Worm (Caenorhabditis elegans) whole organism, L1 larva: ENCODE data around the gene bas-1.

ENCODE experiments used
- C04F5.9 ChIP-seq: sonication (generic microtip); optimal IDR thresholded peaks from 2 replicates; lab custom pipeline; 2016; ENCODE audit warnings: missing genetic modification characterization, missing compliant biosample characterization
- C16A3.4 ChIP-seq: fragments of 150-350 bp; optimal IDR thresholded peaks from 2 replicates; lab custom pipeline; 2014; ENCODE audit warnings: missing biosample characterization, missing genetic modification characterization
- F16B12.6 ChIP-seq: fragments of 150-350 bp; optimal IDR thresholded peaks from 2 replicates; lab custom pipeline; 2014; ENCODE audit warnings: missing biosample characterization, missing genetic modification characterization
- Y116A8C.19 ChIP-seq: sonication (generic microtip); optimal IDR thresholded peaks from 2 replicates; lab custom pipeline; 2016; ENCODE audit warnings: missing compliant biosample characterization, missing genetic modification characterization, borderline replicate concordance
- aly-2 ChIP-seq: fragments of 150-350 bp; optimal IDR thresholded peaks from 2 replicates; lab custom pipeline; 2014; ENCODE audit warnings: missing biosample characterization, missing genetic modification characterization
- blmp-1 ChIP-seq: fragments of 150-350 bp; optimal IDR thresholded peaks from 2 replicates; lab custom pipeline; 2014; ENCODE audit warnings: missing biosample characterization, missing genetic modification characterization
- ceh-8 ChIP-seq: fragments of 200-800 bp; sonication (Bioruptor generic); optimal IDR thresholded peaks from 2 replicates; lab custom pipeline; 2018; ENCODE audit warnings: mild to moderate bottlenecking, missing genetic modification characterization, moderate library complexity, missing compliant biosample characterization
- ceh-88 ChIP-seq: fragments of 200-800 bp; sonication (Bioruptor generic); IDR thresholded peaks from 2 replicates; pipeline ENCODE4 v1.3.6; 2022; ENCODE audit warnings: missing genetic modification characterization, missing compliant biosample characterization
- ceh-90 ChIP-seq: sonication (generic microtip); optimal IDR thresholded peaks from 2 replicates; lab custom pipeline; 2016; ENCODE audit warnings: missing genetic modification characterization, missing compliant biosample characterization
- dpl-1 ChIP-seq, 3 experiments: fragments of 150-350 bp in 2 of 3; sonication (generic microtip) in 1 of 3; optimal IDR thresholded peaks; 2 replicates each; lab custom pipeline; 2014 to 2017; ENCODE audit warnings: missing biosample characterization in 3 of 3, missing genetic modification characterization in 3 of 3, missing genetic modification reagents in 3 of 3
- dsc-1 ChIP-seq: sonication (generic microtip); optimal IDR thresholded peaks from 2 replicates; lab custom pipeline; 2016; ENCODE audit warnings: mild to moderate bottlenecking, missing genetic modification characterization, missing compliant biosample characterization
- efl-3 ChIP-seq: fragments of 200-800 bp; sonication (Bioruptor generic); optimal IDR thresholded peaks from 2 replicates; lab custom pipeline; 2018; ENCODE audit warnings: mild to moderate bottlenecking, missing genetic modification characterization, missing compliant biosample characterization
- egl-13 ChIP-seq: sonication (generic microtip); optimal IDR thresholded peaks from 2 replicates; lab custom pipeline; 2016; ENCODE audit warnings: missing genotype, missing genetic modification reagents, missing genetic modification characterization, missing compliant biosample characterization
- egl-27 ChIP-seq, 2 experiments: fragments of 150-350 bp in 1 of 2; sonication (generic microtip); optimal IDR thresholded peaks; 3 replicates each; lab custom pipeline; 2017 to 2018; ENCODE audit warnings: missing biosample characterization in 2 of 2, missing genetic modification characterization in 2 of 2, missing genetic modification reagents in 2 of 2
- elt-2 ChIP-seq: sonication (generic microtip); optimal IDR thresholded peaks from 2 replicates; lab custom pipeline; 2016; ENCODE audit warnings: missing genetic modification characterization, mild to moderate bottlenecking, inconsistent platforms, missing compliant biosample characterization, missing genetic modification reagents
- elt-3 ChIP-seq, 6 experiments: fragments of 150-350 bp in 1 of 6; sonication (generic microtip); optimal IDR thresholded peaks; 2 replicates each; lab custom pipeline; 2017 to 2018; ENCODE audit warnings: missing biosample characterization in 6 of 6, missing genetic modification characterization in 6 of 6, inconsistent platforms in 1 of 6
- fkh-10 ChIP-seq: sonication (generic microtip); optimal IDR thresholded peaks from 2 replicates; lab custom pipeline; 2017; ENCODE audit warnings: missing biosample characterization, missing genetic modification reagents, missing genetic modification characterization
- fos-1 ChIP-seq: fragments of 150-350 bp; optimal IDR thresholded peaks from 2 replicates; lab custom pipeline; 2014; ENCODE audit warnings: missing biosample characterization, missing genetic modification characterization
- grh-1 ChIP-seq: fragments of 200-800 bp; sonication (Bioruptor generic); IDR thresholded peaks from 2 replicates; pipeline ENCODE4 v1.3.6; 2022; ENCODE audit warnings: missing genetic modification reagents, missing genetic modification characterization, missing compliant biosample characterization
- hlh-4 ChIP-seq: sonication (generic microtip); optimal IDR thresholded peaks from 2 replicates; lab custom pipeline; 2016; ENCODE audit warnings: mild to moderate bottlenecking, missing genetic modification characterization, missing compliant biosample characterization
- irx-1 ChIP-seq: sonication (generic microtip); optimal IDR thresholded peaks from 2 replicates; lab custom pipeline; 2016; ENCODE audit warnings: missing genetic modification characterization, missing compliant biosample characterization
- isw-1 ChIP-seq: fragments of 200-800 bp; sonication (Bioruptor generic); IDR thresholded peaks from 2 replicates; pipeline ENCODE4 v1.3.6; 2022; ENCODE audit warnings: missing genetic modification characterization, missing compliant biosample characterization
- jun-1 ChIP-seq: fragments of 150-350 bp; optimal IDR thresholded peaks from 2 replicates; lab custom pipeline; 2014; ENCODE audit warnings: missing biosample characterization, missing genetic modification reagents, missing genetic modification characterization
- lin-13 ChIP-seq: fragments of 150-350 bp; optimal IDR thresholded peaks from 2 replicates; lab custom pipeline; 2014; ENCODE audit warnings: missing biosample characterization, missing genetic modification reagents, missing genetic modification characterization
- lin-14 ChIP-seq: fragments of 200-800 bp; sonication (Bioruptor generic); optimal IDR thresholded peaks from 2 replicates; lab custom pipeline; 2018; ENCODE audit warnings: mild to moderate bottlenecking, missing genetic modification characterization, moderate library complexity, missing compliant biosample characterization
- lin-35 ChIP-seq, 2 experiments: fragments of 150-350 bp; optimal IDR thresholded peaks; 2 replicates each; lab custom pipeline; 2014; ENCODE audit warnings: missing biosample characterization in 2 of 2, missing genetic modification characterization in 2 of 2, missing genetic modification reagents in 2 of 2
- lin-39 ChIP-seq: fragments of 150-350 bp; optimal IDR thresholded peaks from 2 replicates; lab custom pipeline; 2014; ENCODE audit warnings: missing biosample characterization, missing genetic modification reagents, missing genetic modification characterization
- lsy-2 ChIP-seq, 2 experiments: fragments of 150-350 bp; optimal IDR thresholded peaks; 2 replicates each; lab custom pipeline; 2014; ENCODE audit warnings: missing biosample characterization in 2 of 2, missing genetic modification characterization in 2 of 2
- mab-9 ChIP-seq: fragments of 200-800 bp; sonication (Bioruptor generic); IDR thresholded peaks from 2 replicates; pipeline ENCODE4 v1.3.6; 2022; ENCODE audit warnings: missing genetic modification reagents, missing genetic modification characterization, missing compliant biosample characterization
- mep-1 ChIP-seq: fragments of 150-350 bp; optimal IDR thresholded peaks from 2 replicates; lab custom pipeline; 2014; ENCODE audit warnings: missing biosample characterization, missing genetic modification characterization
- nhr-11 ChIP-seq: fragments of 150-350 bp; optimal IDR thresholded peaks from 2 replicates; lab custom pipeline; 2014; ENCODE audit warnings: missing biosample characterization, missing genetic modification characterization
- nhr-12 ChIP-seq: sonication (generic microtip); optimal IDR thresholded peaks from 2 replicates; lab custom pipeline; 2017; ENCODE audit warnings: missing biosample characterization, missing genetic modification characterization
- nhr-20 ChIP-seq: sonication (generic microtip); optimal IDR thresholded peaks from 2 replicates; lab custom pipeline; 2016; ENCODE audit warnings: mild to moderate bottlenecking, missing genetic modification characterization, missing compliant biosample characterization
- nhr-28 ChIP-seq: fragments of 150-350 bp; optimal IDR thresholded peaks from 2 replicates; lab custom pipeline; 2014; ENCODE audit warnings: missing biosample characterization, missing genetic modification characterization
- nhr-47 ChIP-seq: sonication (generic microtip); optimal IDR thresholded peaks from 2 replicates; lab custom pipeline; 2016; ENCODE audit warnings: mild to moderate bottlenecking, missing genetic modification characterization, moderate library complexity, missing compliant biosample characterization
- nhr-76 ChIP-seq: sonication (generic microtip); optimal IDR thresholded peaks from 2 replicates; lab custom pipeline; 2017; ENCODE audit warnings: missing biosample characterization, missing genetic modification characterization
- nhr-77 ChIP-seq: fragments of 150-350 bp; optimal IDR thresholded peaks from 2 replicates; lab custom pipeline; 2014; ENCODE audit warnings: missing biosample characterization, missing genetic modification characterization
- nhr-85 ChIP-seq: sonication (generic microtip); peaks from one replicate; lab custom pipeline; 2016; ENCODE audit warnings: missing genetic modification characterization, inconsistent platforms, missing compliant biosample characterization
- pag-3 ChIP-seq: sonication (generic microtip); optimal IDR thresholded peaks from 2 replicates; lab custom pipeline; 2017; ENCODE audit warnings: missing genetic modification characterization, mild to moderate bottlenecking, missing compliant biosample characterization, antibody characterized with exemption, borderline replicate concordance; ENCODE audit not compliant: insufficient read depth
- pax-3 ChIP-seq: fragments of 200-800 bp; sonication (Bioruptor generic); optimal IDR thresholded peaks from 2 replicates; lab custom pipeline; 2018; ENCODE audit warnings: mild to moderate bottlenecking, missing genetic modification characterization, moderate library complexity, missing compliant biosample characterization
- rnt-1 ChIP-seq: sonication (generic microtip); optimal IDR thresholded peaks from 2 replicates; lab custom pipeline; 2016; ENCODE audit warnings: mild to moderate bottlenecking, missing genetic modification characterization, moderate library complexity, missing compliant biosample characterization
- snpc-4 ChIP-seq: fragments of 150-350 bp; optimal IDR thresholded peaks from 2 replicates; lab custom pipeline; 2014; ENCODE audit warnings: missing biosample characterization, missing genetic modification characterization
- snu-23 ChIP-seq: sonication (generic microtip); optimal IDR thresholded peaks from 2 replicates; lab custom pipeline; 2016; ENCODE audit warnings: missing genetic modification characterization, missing compliant biosample characterization
- sox-4 ChIP-seq: sonication (generic microtip); optimal IDR thresholded peaks from 2 replicates; lab custom pipeline; 2016; ENCODE audit warnings: missing genetic modification characterization, missing compliant biosample characterization
- sup-37 ChIP-seq: fragments of 200-800 bp; sonication (Bioruptor generic); optimal IDR thresholded peaks from 2 replicates; lab custom pipeline; 2018; ENCODE audit warnings: mild to moderate bottlenecking, missing genetic modification characterization, missing compliant biosample characterization
- tbx-2 ChIP-seq: sonication (generic microtip); optimal IDR thresholded peaks from 2 replicates; lab custom pipeline; 2016; ENCODE audit warnings: missing genetic modification characterization, missing compliant biosample characterization
- unc-62 ChIP-seq: fragments of 150-350 bp; optimal IDR thresholded peaks from 2 replicates; lab custom pipeline; 2014; ENCODE audit warnings: missing biosample characterization, missing genetic modification reagents, missing genetic modification characterization
- unc-86 ChIP-seq: sonication (generic microtip); optimal IDR thresholded peaks from 2 replicates; lab custom pipeline; 2016; ENCODE audit warnings: missing genetic modification characterization, missing compliant biosample characterization
- xbp-1 ChIP-seq: sonication (generic microtip); optimal IDR thresholded peaks from 2 replicates; lab custom pipeline; 2016; ENCODE audit warnings: missing genetic modification characterization, missing compliant biosample characterization

bas-1 gene

ce11 chrIII:5611604-5612324 is at the start of gene bas-1:
bas-1 (plus strand) TSS chrIII:5612274.
- TF ChIP-seq elt-3 (tag; optimal IDR thresholded peaks at IDR 0.05; lab: Kevin White, UChicago) (peak in 1 of 6 experiments; percentile 10), hlh-4 (tag; lab: Kevin White, UChicago) (no peak), elt-2 (tag; lab: Kevin White, UChicago) (no peak), irx-1 (tag; lab: Kevin White, UChicago) (no peak), pag-3 (tag; lab: Kevin White, UChicago) (no peak), nhr-85 (no peak)

ce11 chrIII:5563680-5564079 is 48.4 kb upstream of the bas-1 start:
- TF ChIP-seq lin-13 (GFP tag; lab: Kevin White, UChicago) (no peak), Y116A8C.19 (tag; lab: Kevin White, UChicago) (no peak), dpl-1 (GFP tag; optimal IDR thresholded peaks at IDR 0.05; lab: Kevin White, UChicago) (no peak), fos-1 (tag; lab: Kevin White, UChicago) (no peak), rnt-1 (tag; lab: Kevin White, UChicago) (peak; percentile 54), mab-9 (GFP tag; lab: Robert Waterston, UW) (no peak), jun-1 (tag; lab: Kevin White, UChicago) (no peak), xbp-1 (no peak), sup-37 (GFP tag; lab: Kevin White, UChicago) (no peak), egl-27 (tag; optimal IDR thresholded peaks at IDR 0.05; lab: Kevin White, UChicago) (no peak), nhr-47 (no peak), mep-1 (tag; lab: Kevin White, UChicago) (peak; percentile 12), ceh-88 (GFP tag; lab: Robert Waterston, UW) (no peak), fkh-10 (GFP tag; lab: Kevin White, UChicago) (no peak), tbx-2 (tag; lab: Kevin White, UChicago) (peak; percentile 31), nhr-85 (no peak), F16B12.6 (no peak), nhr-11 (tag; lab: Kevin White, UChicago) (no peak), pag-3 (tag; lab: Kevin White, UChicago) (peak; percentile 97), dsc-1 (tag; lab: Kevin White, UChicago) (peak; percentile 69), egl-13 (tag; lab: Kevin White, UChicago) (no peak), C04F5.9 (tag; lab: Kevin White, UChicago) (no peak), unc-62 (no peak), efl-3 (no peak), snpc-4 (tag; lab: Kevin White, UChicago) (no peak), snu-23 (GFP tag; lab: Kevin White, UChicago) (peak; percentile 41), ceh-8 (no peak), hlh-4 (tag; lab: Kevin White, UChicago) (no peak), grh-1 (GFP tag; lab: Robert Waterston, UW) (no peak), ceh-90 (tag; lab: Kevin White, UChicago) (no peak), nhr-76 (tag; lab: Kevin White, UChicago) (no peak), unc-86 (tag; lab: Kevin White, UChicago) (no peak), blmp-1 (peak; percentile 20), lsy-2 (tag; optimal IDR thresholded peaks at IDR 0.05; lab: Kevin White, UChicago) (peak; percentile 10 to 49), C16A3.4 (no peak), sox-4 (tag; lab: Kevin White, UChicago) (no peak), irx-1 (tag; lab: Kevin White, UChicago) (no peak), aly-2 (no peak), nhr-77 (peak; percentile 51), lin-35 (GFP tag; optimal IDR thresholded peaks at IDR 0.05; lab: Kevin White, UChicago) (no peak), nhr-12 (tag; lab: Kevin White, UChicago) (no peak), lin-14 (peak; percentile 75), nhr-28 (tag; lab: Kevin White, UChicago) (no peak), lin-39 (tag; lab: Kevin White, UChicago) (no peak), isw-1 (GFP tag; lab: Robert Waterston, UW) (no peak), nhr-20 (tag; lab: Kevin White, UChicago) (peak; percentile 24), pax-3 (tag; lab: Kevin White, UChicago) (no peak)
